Worm (Caenorhabditis elegans) whole organism, young adult: ENCODE results near the gene F59A1.12.

Experiments used
- C06A6.2 ChIP-seq: fragments of 200-800 bp; sonication (Bioruptor generic); conservative IDR thresholded peaks from 2 replicates; pipeline ENCODE4 v1.3.6; 2022; ENCODE audit warnings: missing genetic modification characterization, missing compliant biosample characterization
- F23B12.7 ChIP-seq: sonication (generic microtip); optimal IDR thresholded peaks from 2 replicates; lab custom pipeline; 2017; ENCODE audit warnings: missing genetic modification characterization, mild to moderate bottlenecking, missing compliant biosample characterization, antibody characterized with exemption, moderate library complexity; ENCODE audit not compliant: insufficient read depth
- F39B2.1 ChIP-seq: fragments of 200-800 bp; sonication (Bioruptor generic); IDR thresholded peaks from 2 replicates; pipeline ENCODE4 v1.3.6; 2022; ENCODE audit warnings: missing genetic modification reagents, missing genetic modification characterization, missing compliant biosample characterization
- F49E8.2 ChIP-seq: sonication (generic microtip); optimal IDR thresholded peaks from 3 replicates; lab custom pipeline; 2017; ENCODE audit warnings: missing genetic modification characterization, mild to moderate bottlenecking, missing compliant biosample characterization, antibody characterized with exemption, moderate library complexity; ENCODE audit not compliant: insufficient read depth
- F57A8.1 ChIP-seq: fragments of 200-800 bp; sonication (Bioruptor generic); optimal IDR thresholded peaks from 2 replicates; lab custom pipeline; 2018; ENCODE audit warnings: mild to moderate bottlenecking, missing genetic modification characterization, moderate library complexity, missing compliant biosample characterization
- K12H6.12 ChIP-seq: fragments of 200-800 bp; sonication (Bioruptor generic); optimal IDR thresholded peaks from 2 replicates; lab custom pipeline; 2018; ENCODE audit warnings: mild to moderate bottlenecking, missing genetic modification characterization, missing compliant biosample characterization
- T26A5.8 ChIP-seq: sonication (generic microtip); optimal IDR thresholded peaks from 2 replicates; lab custom pipeline; 2016; ENCODE audit warnings: missing genetic modification characterization, missing compliant biosample characterization
- Y53F4B.3 ChIP-seq: fragments of 200-800 bp; sonication (Bioruptor generic); IDR thresholded peaks from 2 replicates; pipeline ENCODE4 v1.3.6; 2022; ENCODE audit warnings: missing genetic modification reagents, missing genetic modification characterization, missing compliant biosample characterization
- aptf-2 ChIP-seq: fragments of 200-800 bp; sonication (Bioruptor generic); conservative IDR thresholded peaks from 2 replicates; pipeline ENCODE4 v1.3.6; 2022; ENCODE audit warnings: missing genetic modification reagents, missing genetic modification characterization, missing compliant biosample characterization
- attf-3 ChIP-seq: fragments of 200-800 bp; sonication (Bioruptor generic); conservative IDR thresholded peaks from 2 replicates; pipeline ENCODE4 v1.3.6; 2022; ENCODE audit warnings: missing genetic modification reagents, missing genetic modification characterization, missing compliant biosample characterization
- die-1 ChIP-seq: sonication (generic microtip); optimal IDR thresholded peaks from 2 replicates; lab custom pipeline; 2016; ENCODE audit warnings: missing genotype, mild to moderate bottlenecking, missing genetic modification characterization, missing compliant biosample characterization
- dpl-1 ChIP-seq: fragments of 150-350 bp; optimal IDR thresholded peaks from 2 replicates; lab custom pipeline; 2014; ENCODE audit warnings: missing biosample characterization, missing genetic modification reagents, missing genetic modification characterization
- egrh-3 ChIP-seq: fragments of 200-800 bp; sonication (Bioruptor generic); IDR thresholded peaks from 2 replicates; pipeline ENCODE4 v1.3.6; 2022; ENCODE audit warnings: missing genetic modification reagents, missing genetic modification characterization, missing compliant biosample characterization
- hlh-26 ChIP-seq: fragments of 200-800 bp; sonication (Bioruptor generic); conservative IDR thresholded peaks from 2 replicates; pipeline ENCODE4 v1.3.6; 2022; ENCODE audit warnings: missing genetic modification reagents, missing genetic modification characterization, missing compliant biosample characterization
- hmg-1.2 ChIP-seq: fragments of 200-800 bp; sonication (Bioruptor generic); IDR thresholded peaks from 2 replicates; pipeline ENCODE4 v1.3.6; 2022; ENCODE audit warnings: missing genetic modification reagents, missing genetic modification characterization, missing compliant biosample characterization
- lag-1 ChIP-seq: fragments of 200-800 bp; sonication (Bioruptor generic); IDR thresholded peaks from 2 replicates; pipeline ENCODE4 v1.3.6; 2022; ENCODE audit warnings: missing genetic modification reagents, missing genetic modification characterization, missing compliant biosample characterization
- let-607 ChIP-seq, 2 experiments: fragments of 200-800 bp in 1 of 2; sonication (Bioruptor generic) in 1 of 2; sonication (generic microtip) in 1 of 2; optimal IDR thresholded peaks; 2 replicates each; lab custom pipeline; 2016 to 2018; ENCODE audit warnings: mild to moderate bottlenecking in 2 of 2, missing compliant biosample characterization in 2 of 2, missing genetic modification characterization in 2 of 2, moderate library complexity in 2 of 2, missing genotype in 1 of 2
- lin-26 ChIP-seq: fragments of 200-800 bp; sonication (Bioruptor generic); IDR thresholded peaks from 2 replicates; pipeline ENCODE4 v1.3.6; 2022; ENCODE audit warnings: missing genetic modification reagents, missing genetic modification characterization, missing compliant biosample characterization
- lin-40 ChIP-seq: sonication (generic microtip); optimal IDR thresholded peaks from 2 replicates; lab custom pipeline; 2016; ENCODE audit warnings: missing genetic modification characterization, mild to moderate bottlenecking, missing compliant biosample characterization, missing genotype, missing genetic modification reagents
- lsy-27 ChIP-seq: sonication (generic microtip); optimal IDR thresholded peaks from 2 replicates; lab custom pipeline; 2017; ENCODE audit warnings: missing genetic modification characterization, mild to moderate bottlenecking, missing compliant biosample characterization, antibody characterized with exemption, missing genotype, borderline replicate concordance; ENCODE audit not compliant: insufficient read depth
- madf-6 ChIP-seq: fragments of 200-800 bp; sonication (Bioruptor generic); IDR thresholded peaks from 2 replicates; pipeline ENCODE4 v1.3.6; 2022; ENCODE audit warnings: missing genetic modification reagents, missing genetic modification characterization, missing compliant biosample characterization
- nhr-80 ChIP-seq: sonication (generic microtip); optimal IDR thresholded peaks from 2 replicates; lab custom pipeline; 2016; ENCODE audit warnings: missing genetic modification characterization, missing compliant biosample characterization
- nhr-90 ChIP-seq: sonication (generic microtip); optimal IDR thresholded peaks from 2 replicates; lab custom pipeline; 2016; ENCODE audit warnings: missing genotype, mild to moderate bottlenecking, missing genetic modification characterization, missing compliant biosample characterization
- sdz-38 ChIP-seq: sonication (generic microtip); optimal IDR thresholded peaks from 2 replicates; lab custom pipeline; 2016; ENCODE audit warnings: missing genotype, missing genetic modification characterization, missing compliant biosample characterization
- sea-2 ChIP-seq: fragments of 200-800 bp; sonication (Bioruptor generic); IDR thresholded peaks from 2 replicates; pipeline ENCODE4 v1.3.6; 2022; ENCODE audit warnings: missing genetic modification characterization, missing compliant biosample characterization
- somi-1 ChIP-seq: fragments of 200-800 bp; sonication (Bioruptor generic); optimal IDR thresholded peaks from 2 replicates; lab custom pipeline; 2018; ENCODE audit warnings: mild to moderate bottlenecking, missing genetic modification characterization, missing compliant biosample characterization
- unc-62 ChIP-seq: fragments of 150-350 bp; optimal IDR thresholded peaks from 2 replicates; lab custom pipeline; 2014; ENCODE audit warnings: missing biosample characterization, missing genetic modification reagents, missing genetic modification characterization
- xnd-1 ChIP-seq: sonication (generic microtip); optimal IDR thresholded peaks from 2 replicates; lab custom pipeline; 2016; ENCODE audit warnings: missing genotype, missing genetic modification reagents, missing genetic modification characterization, missing compliant biosample characterization
- zfh-2 ChIP-seq: fragments of 200-800 bp; sonication (Bioruptor generic); conservative IDR thresholded peaks from 2 replicates; pipeline ENCODE4 v1.3.6; 2022; ENCODE audit warnings: missing genetic modification reagents, missing genetic modification characterization, missing compliant biosample characterization
- zim-3 ChIP-seq: sonication (generic microtip); optimal IDR thresholded peaks from 2 replicates; lab custom pipeline; 2017; ENCODE audit warnings: mild to moderate bottlenecking, missing genetic modification characterization, moderate library complexity, missing compliant biosample characterization
- ztf-25 ChIP-seq: fragments of 200-800 bp; sonication (Bioruptor generic); IDR thresholded peaks from 2 replicates; pipeline ENCODE4 v1.3.6; 2022; ENCODE audit warnings: missing genetic modification reagents, missing genetic modification characterization, missing compliant biosample characterization
- ztf-26 ChIP-seq: sonication (generic microtip); optimal IDR thresholded peaks from 2 replicates; lab custom pipeline; 2017; ENCODE audit warnings: missing genetic modification characterization, missing compliant biosample characterization
- ztf-6 ChIP-seq: fragments of 200-800 bp; sonication (Bioruptor generic); IDR thresholded peaks from 2 replicates; pipeline ENCODE4 v1.3.6; 2022; ENCODE audit warnings: missing genetic modification reagents, missing genetic modification characterization, missing compliant biosample characterization

The F59A1.12 gene

DNA sequence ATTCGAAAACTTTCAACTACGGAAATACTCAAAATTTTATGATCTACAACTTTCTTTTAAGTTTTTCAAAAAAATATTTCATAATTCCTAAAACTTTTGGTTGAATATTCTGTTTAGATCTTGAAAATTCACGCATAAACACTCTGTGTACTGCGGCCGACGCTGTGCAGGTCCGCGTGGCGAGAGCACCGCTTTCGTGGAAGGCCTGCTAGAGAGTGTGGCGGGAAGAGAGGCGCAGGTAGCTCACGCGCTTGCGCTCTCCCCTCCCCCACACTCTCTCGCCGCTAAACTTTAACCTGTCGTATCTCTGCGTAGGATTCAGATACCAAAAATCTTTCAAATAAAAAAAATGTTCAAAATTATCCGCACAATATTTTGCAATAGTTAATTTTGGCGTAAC, 15.7 kb upstream of the F59A1.12 start:
- no peak for TF ChIP-seq lsy-27 (tag; lab: Kevin White, UChicago)
- TF ChIP-seq unc-62 = no peak
- TF ChIP-seq F57A8.1 = no peak
- no peak for TF ChIP-seq lin-26 (GFP tag; lab: Robert Waterston, UW)
- peak; percentile 74 for TF ChIP-seq zfh-2 (GFP tag; lab: Robert Waterston, UW)
- TF ChIP-seq hlh-26 (GFP tag; lab: Robert Waterston, UW) = no peak
- TF ChIP-seq egrh-3 = peak; percentile 59; the same call in 1 of the 2 replicates
- TF ChIP-seq ztf-25 (GFP tag; lab: Robert Waterston, UW) = no peak
- no peak for TF ChIP-seq somi-1
- TF ChIP-seq F23B12.7 = no peak

DNA sequence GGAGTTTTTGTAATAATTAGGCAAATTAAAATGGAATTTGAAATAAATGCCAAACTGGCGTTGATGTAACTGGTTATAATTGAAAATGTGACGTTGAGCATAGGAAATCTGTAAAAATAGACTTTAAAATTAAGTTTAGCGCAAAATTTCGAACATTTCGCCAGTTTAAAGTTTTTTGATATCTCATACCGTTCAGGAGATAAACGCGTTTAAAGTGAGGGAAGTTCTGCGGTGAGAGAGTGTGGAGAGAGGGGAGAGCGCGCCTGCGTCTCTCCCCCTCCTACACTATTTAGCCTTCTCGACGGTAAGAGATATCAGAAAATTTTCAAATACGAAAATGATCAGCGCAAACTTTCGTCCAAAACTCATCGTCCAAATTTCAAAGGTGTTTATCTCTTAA, 9.0 kb upstream of the F59A1.12 start, which contains the start of gene str-92:
str-92 (minus strand) TSS at position 101 of the 400 bp plus-strand sequence.
- TF ChIP-seq nhr-90 (tag; lab: Kevin White, UChicago) (no peak), K12H6.12 (tag; lab: Kevin White, UChicago) (no peak), madf-6 (no peak), C06A6.2 (GFP tag; lab: Robert Waterston, UW) (no peak), sdz-38 (tag; lab: Kevin White, UChicago) (no peak)

ce11 chrV:17673343-17673742, 5.8 kb upstream of the F59A1.12 start, which contains the start of gene str-93:
str-93 (minus strand) TSS chrV:17673443.
- TF ChIP-seq lag-1 (GFP tag; lab: Robert Waterston, UW) = no peak
- TF ChIP-seq hmg-1.2 (GFP tag; lab: Robert Waterston, UW) = peak; percentile 57

DNA sequence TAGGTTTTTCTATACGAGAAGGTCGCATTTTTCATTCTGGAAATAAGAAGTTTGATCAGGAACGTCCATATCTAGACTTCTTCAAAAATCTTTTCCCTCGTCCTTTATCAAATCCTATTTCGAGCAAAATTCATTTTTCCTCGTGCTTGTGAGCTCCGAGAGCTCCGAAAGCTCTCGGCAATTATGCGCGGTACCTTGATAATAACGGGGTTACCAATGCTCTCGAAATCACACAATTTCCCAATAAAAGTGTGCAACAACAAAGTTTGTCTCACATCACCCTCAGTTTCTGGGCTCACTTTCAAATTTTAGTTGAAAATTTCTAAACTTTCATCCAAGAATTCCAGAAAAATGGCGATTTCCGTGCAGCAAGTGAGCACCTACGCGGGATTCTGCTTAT, 955 bp upstream of the F59A1.12 start, which contains the start of gene str-89:
str-89 (plus strand) TSS at position 301 of the 400 bp plus-strand sequence.
- no peak for TF ChIP-seq hlh-26 (GFP tag; lab: Robert Waterston, UW)
- no peak for TF ChIP-seq aptf-2
- no peak for TF ChIP-seq let-607 (tag; optimal IDR thresholded peaks at IDR 0.05; lab: Kevin White, UChicago)
- TF ChIP-seq attf-3 (GFP tag; lab: Robert Waterston, UW) = no peak
- TF ChIP-seq dpl-1 (GFP tag; lab: Kevin White, UChicago) = no peak
- TF ChIP-seq T26A5.8 = no peak
- TF ChIP-seq xnd-1 (tag; lab: Kevin White, UChicago) = no peak
- TF ChIP-seq madf-6 = no peak
- TF ChIP-seq Y53F4B.3 (GFP tag; lab: Robert Waterston, UW) = no peak
- TF ChIP-seq F39B2.1 (GFP tag; lab: Robert Waterston, UW) = no peak
- no peak for TF ChIP-seq sea-2 (GFP tag; lab: Robert Waterston, UW)
- no peak for TF ChIP-seq lin-40 (tag; lab: Kevin White, UChicago)
- no peak for TF ChIP-seq ztf-6

DNA sequence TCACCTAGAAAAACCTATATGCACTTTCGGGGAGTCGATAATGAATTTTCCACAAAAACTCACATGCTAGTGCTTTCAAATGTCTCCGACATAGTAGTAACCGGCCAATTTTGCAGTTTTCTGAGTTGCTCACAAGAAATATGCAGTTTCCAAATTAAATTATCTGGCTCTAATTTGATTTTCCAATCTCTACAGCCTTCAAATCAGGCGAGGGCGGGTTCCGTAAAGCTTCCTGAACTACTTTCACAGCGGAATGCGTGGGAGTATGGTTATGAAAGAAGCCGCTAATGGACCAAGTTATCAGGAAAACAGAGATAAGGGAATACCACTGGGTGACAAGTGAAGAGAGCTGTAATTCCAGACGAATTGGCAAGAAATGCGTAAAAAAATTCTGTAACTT, 1.7 kb downstream of the F59A1.12 start, which contains the start of gene F59A1.11:
F59A1.11 (minus strand) TSS at position 101 of the 400 bp plus-strand sequence.
- no peak for TF ChIP-seq F49E8.2
- no peak for TF ChIP-seq ztf-26
- TF ChIP-seq zim-3 (tag; lab: Kevin White, UChicago) = no peak
- no peak for TF ChIP-seq die-1 (tag; lab: Kevin White, UChicago)
- TF ChIP-seq nhr-80 = no peak
